Worm (Caenorhabditis elegans) whole organism, midembryonic: ENCODE results near the gene irld-47.

ENCODE experiments used
- cog-1 ChIP-seq: sonication (generic microtip); optimal IDR thresholded peaks from 2 replicates; lab custom pipeline; 2016; ENCODE audit warnings: missing genetic modification characterization, missing compliant biosample characterization
- flt-1 ChIP-seq: fragments of 200-800 bp; sonication (Bioruptor generic); IDR thresholded peaks from 2 replicates; pipeline ENCODE4 v1.3.6; 2022; ENCODE audit warnings: missing genetic modification characterization, missing compliant biosample characterization

- TF ChIP-seq cog-1 (tag; lab: Kevin White, UChicago): no peak
- no peak for TF ChIP-seq flt-1 (GFP tag; lab: Robert Waterston, UW)
Observed at ce11 chrII:7808950-7809349, 13.4 kb downstream of the irld-47 start.
